Worm (Caenorhabditis elegans) whole organism, young adult: Measurements from ENCODE around the gene rpc-2.

Experiments used
- B0261.1 ChIP-seq: sonication (generic microtip); optimal IDR thresholded peaks from 2 replicates; lab custom pipeline; 2016; ENCODE audit warnings: mild to moderate bottlenecking, missing genetic modification characterization, moderate library complexity, missing compliant biosample characterization
- B0336.3 ChIP-seq: fragments of 200-800 bp; sonication (Bioruptor generic); IDR thresholded peaks from 2 replicates; pipeline ENCODE4 v1.3.6; 2022; ENCODE audit warnings: missing genetic modification characterization, missing compliant biosample characterization
- F33H1.4 ChIP-seq: fragments of 200-800 bp; sonication (Bioruptor generic); IDR thresholded peaks from 2 replicates; pipeline ENCODE4 v1.3.6; 2022; ENCODE audit warnings: missing genetic modification reagents, missing genetic modification characterization, missing compliant biosample characterization
- F37B4.10 ChIP-seq: fragments of 200-800 bp; sonication (Bioruptor generic); IDR thresholded peaks from 2 replicates; pipeline ENCODE4 v1.3.6; 2022; ENCODE audit warnings: missing genetic modification characterization, missing compliant biosample characterization
- F55B11.4 ChIP-seq: sonication (generic microtip); optimal IDR thresholded peaks from 2 replicates; lab custom pipeline; 2016; ENCODE audit warnings: missing compliant biosample characterization, missing genetic modification characterization, borderline replicate concordance; ENCODE audit not compliant: insufficient read depth
- K12H6.12 ChIP-seq: fragments of 200-800 bp; sonication (Bioruptor generic); optimal IDR thresholded peaks from 2 replicates; lab custom pipeline; 2018; ENCODE audit warnings: mild to moderate bottlenecking, missing genetic modification characterization, missing compliant biosample characterization
- T07F8.4 ChIP-seq: sonication (generic microtip); optimal IDR thresholded peaks from 2 replicates; lab custom pipeline; 2016; ENCODE audit warnings: mild to moderate bottlenecking, missing genetic modification characterization, moderate library complexity, missing compliant biosample characterization
- Y53G8AR.9 ChIP-seq: fragments of 200-800 bp; sonication (Bioruptor generic); conservative IDR thresholded peaks from 2 replicates; pipeline ENCODE4 v1.3.6; 2022; ENCODE audit warnings: missing genetic modification reagents, missing genetic modification characterization, missing compliant biosample characterization
- athp-1 ChIP-seq: sonication (generic microtip); optimal IDR thresholded peaks from 2 replicates; lab custom pipeline; 2017; ENCODE audit warnings: mild to moderate bottlenecking, missing genetic modification characterization, missing compliant biosample characterization
- attf-3 ChIP-seq: fragments of 200-800 bp; sonication (Bioruptor generic); conservative IDR thresholded peaks from 2 replicates; pipeline ENCODE4 v1.3.6; 2022; ENCODE audit warnings: missing genetic modification reagents, missing genetic modification characterization, missing compliant biosample characterization
- cebp-1 ChIP-seq, 2 experiments: fragments of 200-800 bp in 1 of 2; sonication (Bioruptor generic) in 1 of 2; sonication (generic microtip) in 1 of 2; IDR thresholded peaks in 1 of 2; optimal IDR thresholded peaks in 1 of 2; 2 replicates each; pipeline versions ENCODE4 v1.3.6 to Lab custom; 2017 to 2022; ENCODE audit warnings: missing compliant biosample characterization in 2 of 2, missing genetic modification characterization in 2 of 2, mild to moderate bottlenecking in 1 of 2, missing genetic modification reagents in 1 of 2, moderate library complexity in 1 of 2
- ceh-40 ChIP-seq: fragments of 200-800 bp; sonication (Bioruptor generic); IDR thresholded peaks from 2 replicates; pipeline ENCODE4 v1.3.6; 2022; ENCODE audit warnings: missing genetic modification characterization, missing compliant biosample characterization
- ceh-58 ChIP-seq: fragments of 200-800 bp; sonication (Bioruptor generic); IDR thresholded peaks from 2 replicates; pipeline ENCODE4 v1.3.6; 2022; ENCODE audit warnings: missing genetic modification characterization, missing compliant biosample characterization
- chd-7 ChIP-seq: sonication (generic microtip); optimal IDR thresholded peaks from 2 replicates; lab custom pipeline; 2016; ENCODE audit warnings: mild to moderate bottlenecking, missing genetic modification characterization, moderate library complexity, missing compliant biosample characterization
- dpff-1 ChIP-seq: sonication (generic microtip); optimal IDR thresholded peaks from 2 replicates; lab custom pipeline; 2017; ENCODE audit warnings: mild to moderate bottlenecking, missing genetic modification characterization, missing compliant biosample characterization
- dpl-1 ChIP-seq: fragments of 150-350 bp; optimal IDR thresholded peaks from 2 replicates; lab custom pipeline; 2014; ENCODE audit warnings: missing biosample characterization, missing genetic modification reagents, missing genetic modification characterization
- egl-44 ChIP-seq: fragments of 200-800 bp; sonication (Bioruptor generic); IDR thresholded peaks from 2 replicates; pipeline ENCODE4 v1.3.6; 2022; ENCODE audit warnings: missing genetic modification reagents, missing genetic modification characterization, missing compliant biosample characterization
- him-1 ChIP-seq: sonication (generic microtip); optimal IDR thresholded peaks from 2 replicates; lab custom pipeline; 2016; ENCODE audit warnings: missing genotype, missing genetic modification reagents, missing genetic modification characterization, missing compliant biosample characterization
- hlh-26 ChIP-seq: fragments of 200-800 bp; sonication (Bioruptor generic); conservative IDR thresholded peaks from 2 replicates; pipeline ENCODE4 v1.3.6; 2022; ENCODE audit warnings: missing genetic modification reagents, missing genetic modification characterization, missing compliant biosample characterization
- hmg-1.2 ChIP-seq: fragments of 200-800 bp; sonication (Bioruptor generic); IDR thresholded peaks from 2 replicates; pipeline ENCODE4 v1.3.6; 2022; ENCODE audit warnings: missing genetic modification reagents, missing genetic modification characterization, missing compliant biosample characterization
- hmg-20 ChIP-seq: fragments of 200-800 bp; sonication (Bioruptor generic); IDR thresholded peaks from 2 replicates; pipeline ENCODE4 v1.3.6; 2022; ENCODE audit warnings: missing genetic modification reagents, missing genetic modification characterization, missing compliant biosample characterization
- hsf-1 ChIP-seq: fragments of 200-800 bp; sonication (Bioruptor generic); IDR thresholded peaks from 2 replicates; pipeline ENCODE4 v1.3.6; 2022; ENCODE audit warnings: missing genetic modification reagents, missing genetic modification characterization, missing compliant biosample characterization
- lin-26 ChIP-seq: fragments of 200-800 bp; sonication (Bioruptor generic); IDR thresholded peaks from 2 replicates; pipeline ENCODE4 v1.3.6; 2022; ENCODE audit warnings: missing genetic modification reagents, missing genetic modification characterization, missing compliant biosample characterization
- lin-35 ChIP-seq, 3 experiments: fragments of 150-350 bp in 2 of 3; sonication (generic microtip) in 1 of 3; optimal IDR thresholded peaks; 2 replicates each; lab custom pipeline; 2014 to 2018; ENCODE audit warnings: missing biosample characterization in 3 of 3, missing genetic modification characterization in 3 of 3, missing genetic modification reagents in 3 of 3
- lin-54 ChIP-seq: fragments of 200-800 bp; sonication (Bioruptor generic); optimal IDR thresholded peaks from 2 replicates; lab custom pipeline; 2018; ENCODE audit warnings: mild to moderate bottlenecking, missing genetic modification characterization, missing compliant biosample characterization
- nfya-1 ChIP-seq: sonication (generic microtip); optimal IDR thresholded peaks from 2 replicates; lab custom pipeline; 2017; ENCODE audit warnings: antibody characterized with exemption, missing compliant biosample characterization, missing genetic modification characterization, borderline replicate concordance; ENCODE audit not compliant: insufficient read depth
- nfyb-1 ChIP-seq: fragments of 200-800 bp; sonication (Bioruptor generic); IDR thresholded peaks from 2 replicates; pipeline ENCODE4 v1.3.6; 2022; ENCODE audit warnings: missing genetic modification reagents, missing genetic modification characterization, missing compliant biosample characterization
- nhr-27 ChIP-seq: fragments of 200-800 bp; sonication (Bioruptor generic); optimal IDR thresholded peaks from 2 replicates; lab custom pipeline; 2018; ENCODE audit warnings: mild to moderate bottlenecking, missing genetic modification characterization, moderate library complexity, missing compliant biosample characterization
- nhr-80 ChIP-seq: sonication (generic microtip); optimal IDR thresholded peaks from 2 replicates; lab custom pipeline; 2016; ENCODE audit warnings: missing genetic modification characterization, missing compliant biosample characterization
- nhr-90 ChIP-seq: sonication (generic microtip); optimal IDR thresholded peaks from 2 replicates; lab custom pipeline; 2016; ENCODE audit warnings: missing genotype, mild to moderate bottlenecking, missing genetic modification characterization, missing compliant biosample characterization
- rcor-1 ChIP-seq: fragments of 200-800 bp; sonication (Bioruptor generic); IDR thresholded peaks from 2 replicates; pipeline ENCODE4 v1.3.6; 2022; ENCODE audit warnings: missing genetic modification reagents, missing genetic modification characterization, missing compliant biosample characterization
- repo-1 ChIP-seq: sonication (generic microtip); optimal IDR thresholded peaks from 2 replicates; lab custom pipeline; 2017; ENCODE audit warnings: mild to moderate bottlenecking, missing genetic modification characterization, missing compliant biosample characterization
- sdz-38 ChIP-seq: sonication (generic microtip); optimal IDR thresholded peaks from 2 replicates; lab custom pipeline; 2016; ENCODE audit warnings: missing genotype, missing genetic modification characterization, missing compliant biosample characterization
- snpc-1.1 ChIP-seq: sonication (generic microtip); optimal IDR thresholded peaks from 2 replicates; lab custom pipeline; 2017; ENCODE audit warnings: missing genetic modification characterization, mild to moderate bottlenecking, missing compliant biosample characterization, antibody characterized with exemption, moderate library complexity, missing genotype, missing genetic modification reagents; ENCODE audit not compliant: insufficient read depth
- unc-130 ChIP-seq: sonication (generic microtip); optimal IDR thresholded peaks from 2 replicates; lab custom pipeline; 2016; ENCODE audit warnings: missing genetic modification reagents, missing genetic modification characterization, missing compliant biosample characterization
- zfh-2 ChIP-seq: fragments of 200-800 bp; sonication (Bioruptor generic); conservative IDR thresholded peaks from 2 replicates; pipeline ENCODE4 v1.3.6; 2022; ENCODE audit warnings: missing genetic modification reagents, missing genetic modification characterization, missing compliant biosample characterization
- zim-3 ChIP-seq: sonication (generic microtip); optimal IDR thresholded peaks from 2 replicates; lab custom pipeline; 2017; ENCODE audit warnings: mild to moderate bottlenecking, missing genetic modification characterization, moderate library complexity, missing compliant biosample characterization
- ztf-22 ChIP-seq: fragments of 200-800 bp; sonication (Bioruptor generic); optimal IDR thresholded peaks from 2 replicates; lab custom pipeline; 2018; ENCODE audit warnings: mild to moderate bottlenecking, missing genetic modification characterization, moderate library complexity, missing compliant biosample characterization
- ztf-28 ChIP-seq: fragments of 200-800 bp; sonication (Bioruptor generic); IDR thresholded peaks from 2 replicates; pipeline ENCODE4 v1.3.6; 2022; ENCODE audit warnings: missing genetic modification reagents, missing genetic modification characterization, missing compliant biosample characterization

rpc-2 gene

DNA sequence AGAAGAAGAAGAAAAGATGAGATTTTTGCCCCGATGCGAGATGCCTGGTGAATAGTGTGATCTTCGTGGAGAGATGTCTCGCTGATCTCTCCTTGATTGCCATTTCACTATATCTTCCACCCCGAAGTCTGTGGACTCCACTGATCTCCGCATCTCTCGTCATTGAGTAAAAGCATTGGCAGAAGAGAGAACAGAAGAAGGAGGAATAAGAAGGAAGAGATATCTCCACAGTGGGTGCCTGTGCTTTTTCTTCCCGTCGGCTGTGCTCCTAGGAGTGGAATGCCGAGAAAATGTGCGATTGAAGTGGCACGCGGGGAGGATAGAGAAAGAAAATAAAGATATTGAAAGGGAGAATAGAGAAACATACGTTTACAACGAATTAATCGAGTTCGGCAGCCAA, 6.5 kb downstream of the rpc-2 start:
- TF ChIP-seq zfh-2 (GFP tag; lab: Robert Waterston, UW) (peak; percentile 84), hmg-20 (GFP tag; lab: Robert Waterston, UW) (no peak), hmg-1.2 (GFP tag; lab: Robert Waterston, UW) (0 out of 2 replicates have a peak, but pooled peaks have one; percentile 10)

ce11 chrIII:5564325-5564724, 7.2 kb downstream of the rpc-2 start:
- TF ChIP-seq egl-44 (GFP tag; lab: Robert Waterston, UW) (no peak), zfh-2 (GFP tag; lab: Robert Waterston, UW) (no peak), F33H1.4 (GFP tag; lab: Robert Waterston, UW) (no peak), nhr-27 (no peak), athp-1 (no peak), repo-1 (no peak), F37B4.10 (GFP tag; lab: Robert Waterston, UW) (no peak), attf-3 (no peak)
- TF ChIP-seq, all 124 proteins: peak for 0

DNA sequence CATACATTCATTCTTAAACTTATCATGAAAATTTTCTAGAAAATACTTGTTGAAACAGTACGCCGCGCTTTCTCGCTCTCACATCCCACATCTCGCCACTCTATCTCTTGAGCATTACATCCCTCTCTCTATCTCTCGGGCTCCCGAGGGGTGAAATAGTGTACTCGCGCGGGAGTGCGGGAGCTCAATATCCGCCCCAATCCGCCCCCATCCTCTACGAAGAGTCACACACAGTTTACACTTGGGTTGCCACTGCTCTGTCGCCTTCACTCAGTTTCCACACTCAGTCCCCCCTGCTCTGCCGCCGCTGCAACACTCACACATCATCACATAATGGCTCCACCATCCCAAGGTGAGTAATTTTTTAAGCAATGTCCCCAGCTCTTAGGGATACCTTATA, 7.6 kb downstream of the rpc-2 start, which contains the start of gene mlc-3:
TSS of gene mlc-3 (plus strand) at position 227 of the 400 bp plus-strand sequence.
- TF ChIP-seq T07F8.4 (no peak), dpl-1 (no peak), nfya-1 (tag; lab: Kevin White, UChicago) (no peak), snpc-1.1 (tag; lab: Kevin White, UChicago) (no peak), athp-1 (no peak), K12H6.12 (tag; lab: Kevin White, UChicago) (no peak), rcor-1 (GFP tag; lab: Robert Waterston, UW) (no peak), lin-54 (GFP tag; lab: Kevin White, UChicago) (no peak), nfyb-1 (no peak), unc-130 (GFP tag; lab: Kevin White, UChicago) (no peak), ceh-40 (no peak), ztf-22 (GFP tag; lab: Kevin White, UChicago) (no peak), ztf-28 (0 out of 2 replicates have a peak, but pooled peaks have one; percentile 69), F55B11.4 (no peak), B0336.3 (GFP tag; lab: Robert Waterston, UW) (no peak), zfh-2 (GFP tag; lab: Robert Waterston, UW) (peak; percentile 64), lin-35 (GFP tag; optimal IDR thresholded peaks at IDR 0.05; lab: Kevin White, UChicago) (no peak), sdz-38 (tag; lab: Kevin White, UChicago) (no peak), nhr-90 (tag; lab: Kevin White, UChicago) (no peak), hsf-1 (GFP tag; lab: Robert Waterston, UW) (no peak), egl-44 (GFP tag; lab: Robert Waterston, UW) (no peak), chd-7 (no peak), cebp-1 (GFP tag; IDR thresholded peaks at IDR 0.05; lab: Robert Waterston, UW) (no peak), cebp-1 (tag; optimal IDR thresholded peaks at IDR 0.05; lab: Kevin White, UChicago) (peak; percentile 15), lin-26 (GFP tag; lab: Robert Waterston, UW) (no peak), him-1 (peak; percentile 47), Y53G8AR.9 (GFP tag; lab: Robert Waterston, UW) (0 out of 2 replicates have a peak, but pooled peaks have one; percentile 46), ceh-58 (GFP tag; lab: Robert Waterston, UW) (no peak), dpff-1 (tag; lab: Kevin White, UChicago) (no peak), F37B4.10 (GFP tag; lab: Robert Waterston, UW) (no peak), B0261.1 (tag; lab: Kevin White, UChicago) (no peak), hlh-26 (GFP tag; lab: Robert Waterston, UW) (no peak), nhr-80 (tag; lab: Kevin White, UChicago) (no peak), zim-3 (tag; lab: Kevin White, UChicago) (no peak)
